Worm (Caenorhabditis elegans): ENCODE measurements around the gene ceh-60.

ceh-60 gene

DNA sequence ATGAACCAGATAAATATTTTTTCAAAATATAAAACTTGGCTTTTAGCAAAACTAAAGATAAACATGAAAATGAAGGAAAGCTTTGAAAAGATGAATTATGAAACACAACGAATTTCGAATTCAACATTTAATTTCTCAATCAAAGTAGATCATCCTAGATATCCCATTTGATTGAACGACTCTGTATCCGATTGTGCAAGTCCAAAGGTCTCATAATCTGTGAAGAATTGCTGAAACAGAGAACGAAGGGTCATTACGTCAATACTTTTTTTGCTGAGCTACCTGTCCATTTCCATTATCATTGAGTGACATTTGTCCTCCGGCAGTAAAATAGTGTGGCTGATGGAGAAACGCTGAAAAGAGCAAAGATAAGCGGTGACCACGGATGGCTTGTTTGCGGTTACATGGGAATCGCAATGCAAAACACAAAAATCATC, 7.3 kb downstream of the ceh-60 start (continued):
- TF ChIP-seq tbx-9 (tag; optimal IDR thresholded peaks at IDR 0.05; ENCODE audit: borderline replicate concordance) (no peak), ztf-25 (GFP tag; IDR thresholded peaks at IDR 0.05) (no peak), let-607 (tag; optimal IDR thresholded peaks at IDR 0.05) (peak; percentile 51 to 59), hlh-12 (tag; optimal IDR thresholded peaks at IDR 0.05) (no peak), tbp1 (GFP tag; optimal IDR thresholded peaks at IDR 0.05) (no peak), pha-4 (tag; optimal IDR thresholded peaks at IDR 0.05) (peak; percentile 8), Y53G8AR.9 (GFP tag; conservative IDR thresholded peaks at IDR 0.05) (peak; percentile 92), ceh-27 (GFP tag; optimal IDR thresholded peaks at IDR 0.05) (no peak), hmg-20 (GFP tag; IDR thresholded peaks at IDR 0.05) (peak; percentile 49; the same call in 1 of the 2 replicates), egl-18 (GFP tag; IDR thresholded peaks at IDR 0.05) (no peak), attf-3 (GFP tag; conservative IDR thresholded peaks at IDR 0.05) (no peak), fkh-3 (tag; optimal IDR thresholded peaks at IDR 0.05) (peak; percentile 86), ztf-26 (tag; optimal IDR thresholded peaks at IDR 0.05) (no peak), pbrm-1 (GFP tag; IDR thresholded peaks at IDR 0.05) (peak; percentile 45), unc-62 (GFP tag; optimal IDR thresholded peaks at IDR 0.05) (peak; percentile 66), madf-3 (GFP tag; IDR thresholded peaks at IDR 0.05) (0 out of 2 replicates have a peak, but pooled peaks have one; percentile 79), mxl-1 (tag; optimal IDR thresholded peaks at IDR 0.05) (no peak), ceh-79 (tag; optimal IDR thresholded peaks at IDR 0.05) (no peak), K11D2.4 (GFP tag; IDR thresholded peaks at IDR 0.05) (0 out of 2 replicates have a peak, but pooled peaks have one; percentile 21), T26A5.8 (tag; optimal IDR thresholded peaks at IDR 0.05) (no peak), zim-3 (tag; optimal IDR thresholded peaks at IDR 0.05) (no peak), him-1 (tag; optimal IDR thresholded peaks at IDR 0.05) (no peak), F57A8.1 (GFP tag; optimal IDR thresholded peaks at IDR 0.05) (no peak), Y56A3A.18 (GFP tag; IDR thresholded peaks at IDR 0.05) (peak; percentile 84), die-1 (tag; optimal IDR thresholded peaks at IDR 0.05) (no peak), zfh-2 (GFP tag; conservative IDR thresholded peaks at IDR 0.05) (no peak), hlh-26 (GFP tag; conservative IDR thresholded peaks at IDR 0.05) (no peak), hrde-1 (tag; optimal IDR thresholded peaks at IDR 0.05; ENCODE audit: borderline replicate concordance) (no peak), ztf-28 (GFP tag; IDR thresholded peaks at IDR 0.05) (no peak), F49E8.2 (tag; optimal IDR thresholded peaks at IDR 0.05; ENCODE audit: insufficient read depth) (no peak), rec-8 (tag; optimal IDR thresholded peaks at IDR 0.05) (no peak), lin-54 (GFP tag; optimal IDR thresholded peaks at IDR 0.05) (peak; percentile 47), hmg-1.2 (GFP tag; IDR thresholded peaks at IDR 0.05) (peak; percentile 35; the same call in 1 of the 2 replicates), rpc-1 (optimal IDR thresholded peaks at IDR 0.05) (no peak), rpc-1 (tag; optimal IDR thresholded peaks at IDR 0.05) (no peak), sea-2 (GFP tag; IDR thresholded peaks at IDR 0.05) (0 out of 2 replicates have a peak, but pooled peaks have one; percentile 24), lsy-27 (tag; optimal IDR thresholded peaks at IDR 0.05; ENCODE audit: borderline replicate concordance, insufficient read depth) (no peak), Y79H2A.3 (GFP tag; conservative IDR thresholded peaks at IDR 0.05) (no peak), rcor-1 (GFP tag; IDR thresholded peaks at IDR 0.05) (no peak), madf-10 (tag; optimal IDR thresholded peaks at IDR 0.05) (peak; percentile 14), let-526 (GFP tag; IDR thresholded peaks at IDR 0.05) (no peak)
